Fruit fly (Drosophila melanogaster): ENCODE data around the gene CG43394.

CG43394 gene

DNA sequence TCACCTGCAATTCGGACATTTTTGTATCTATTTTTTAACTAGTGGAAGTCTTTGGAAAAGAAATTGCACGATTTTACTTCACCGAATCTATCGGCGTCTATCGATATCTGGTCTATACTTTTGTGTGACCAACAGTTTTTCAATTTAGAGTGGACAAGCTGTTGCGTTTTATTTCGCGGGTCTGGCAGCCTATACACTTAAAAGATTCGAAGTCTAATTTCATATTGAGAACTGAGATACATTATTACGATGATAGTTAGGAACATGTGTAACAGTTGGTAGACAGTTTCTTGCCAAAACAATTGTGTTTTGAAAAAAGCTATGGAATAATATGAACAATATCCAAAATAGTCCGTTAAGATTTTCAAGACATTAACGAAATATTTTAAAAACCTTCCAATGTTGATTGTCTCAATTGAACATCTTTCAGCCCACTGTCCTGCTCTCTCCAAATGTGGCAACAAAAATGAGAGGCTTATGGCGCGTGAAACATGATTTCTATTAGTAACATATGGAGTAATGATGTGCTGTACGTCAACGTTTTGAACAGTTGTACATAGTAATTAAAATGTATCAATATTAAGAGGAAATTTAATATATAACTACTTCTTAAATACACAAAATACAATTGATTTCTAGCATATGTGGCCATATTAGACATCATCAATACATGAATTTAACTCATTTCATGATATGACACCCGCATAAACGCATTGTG lies 16.9 kb downstream of the CG43394 start, which contains the start of gene Acbp1 (continued):
- TF ChIP-seq jumu (GFP tag; optimal IDR thresholded peaks at IDR 0.05) (peak; percentile 96), nau (GFP tag; optimal IDR thresholded peaks at IDR 0.05) (peak; percentile 96), CG13287 (GFP tag; IDR thresholded peaks at IDR 0.05; ENCODE audit: partially characterized antibody) (peak; percentile 90), CG14965 (GFP tag; optimal IDR thresholded peaks at IDR 0.05; ENCODE audit: borderline replicate concordance) (peak; percentile 75), CG4707 (GFP tag; optimal IDR thresholded peaks at IDR 0.05) (peak; percentile 94), Blimp-1 (GFP tag; optimal IDR thresholded peaks at IDR 0.05) (peak; percentile 96), caup (GFP tag; optimal IDR thresholded peaks at IDR 0.05; ENCODE audit: severe bottlenecking) (peak; percentile 95), ranshi (GFP tag; IDR thresholded peaks at IDR 0.05) (peak; percentile 86), CG6272 (GFP tag; IDR thresholded peaks at IDR 0.05) (peak; percentile 91), dati (GFP tag; IDR thresholded peaks at IDR 0.05) (peak; percentile 60), eve (GFP tag; optimal IDR thresholded peaks at IDR 0.05) (peak in 1 of 2 experiments; percentile 99), luna (GFP tag; optimal IDR thresholded peaks at IDR 0.05) (peak; percentile 90), NK7.1 (GFP tag; optimal IDR thresholded peaks at IDR 0.05) (peak; percentile 90), CTCF (GFP tag; optimal IDR thresholded peaks at IDR 0.05) (peak; percentile 65), CG5180 (GFP tag; optimal IDR thresholded peaks at IDR 0.05) (peak; percentile 93), crp (GFP tag; optimal IDR thresholded peaks at IDR 0.05) (peak in 1 of 2 experiments; percentile 68), Taf1 (GFP tag; IDR thresholded peaks at IDR 0.05) (peak; percentile 75), CG12219 (GFP tag; optimal IDR thresholded peaks at IDR 0.05) (peak; percentile 99), chn (GFP tag; optimal IDR thresholded peaks at IDR 0.05) (peak; percentile 94), Stat92E (GFP tag; optimal IDR thresholded peaks at IDR 0.05) (peak in 1 of 3 experiments; percentile 97), unpg (GFP tag; optimal IDR thresholded peaks at IDR 0.05) (peak; percentile 99), CG16863 (GFP tag; optimal IDR thresholded peaks at IDR 0.05) (peak; percentile 95), gro (GFP tag; optimal IDR thresholded peaks at IDR 0.05) (peak; percentile 94)

- TF ChIP-seq stc (GFP tag; IDR thresholded peaks at IDR 0.05) (no peak), CG10543 (GFP tag; optimal IDR thresholded peaks at IDR 0.05) (peak; percentile 56), chinmo (GFP tag; IDR thresholded peaks at IDR 0.05; ENCODE audit: partially characterized antibody) (peak; percentile 34; the same call in 1 of the 4 replicates), HLHmδ (GFP tag; optimal IDR thresholded peaks at IDR 0.05) (peak; percentile 39), nau (GFP tag; optimal IDR thresholded peaks at IDR 0.05) (peak; percentile 51), CG42726 (GFP tag; IDR thresholded peaks at IDR 0.05; ENCODE audit: partially characterized antibody) (peak; percentile 49; the same call in 1 of the 2 replicates), sim (GFP tag; IDR thresholded peaks at IDR 0.05) (0 out of 2 replicates have a peak, but pooled peaks have one; percentile 1), ato (GFP tag; IDR thresholded peaks at IDR 0.05; ENCODE audit: partially characterized antibody) (peak; percentile 13; the same call in 1 of the 2 replicates), CG10209 (GFP tag; optimal IDR thresholded peaks at IDR 0.05) (peak; percentile 15), CG5180 (GFP tag; optimal IDR thresholded peaks at IDR 0.05) (peak; percentile 4), CG9727 (GFP tag; optimal IDR thresholded peaks at IDR 0.05) (peak; percentile 55), CG7963 (GFP tag; IDR thresholded peaks at IDR 0.05; ENCODE audit: partially characterized antibody) (0 out of 3 replicates have a peak, but pooled peaks have one; percentile 29), crol (GFP tag; IDR thresholded peaks at IDR 0.05) (peak; percentile 4; the same call in 1 of the 2 replicates), danr (GFP tag; IDR thresholded peaks at IDR 0.05) (no peak), ham (GFP tag; IDR thresholded peaks at IDR 0.05) (no peak), dimm (GFP tag; IDR thresholded peaks at IDR 0.05) (no peak), CG7556 (GFP tag; optimal IDR thresholded peaks at IDR 0.05) (no peak), Opbp (GFP tag; IDR thresholded peaks at IDR 0.05; ENCODE audit: partially characterized antibody) (peak; percentile 53; the same call in 1 of the 3 replicates), CHES-1-like (GFP tag; optimal IDR thresholded peaks at IDR 0.05) (no peak), sug (tag; optimal IDR thresholded peaks at IDR 0.05) (peak; percentile 24), fd102C (GFP tag; optimal IDR thresholded peaks at IDR 0.05) (peak; percentile 56), CG6791 (GFP tag; IDR thresholded peaks at IDR 0.05; ENCODE audit: partially characterized antibody) (peak; percentile 44; the same call in 1 of the 3 replicates), bbx (GFP tag; IDR thresholded peaks at IDR 0.05; ENCODE audit: partially characterized antibody) (0 out of 2 replicates have a peak, but pooled peaks have one; percentile 9), inv (GFP tag; IDR thresholded peaks at IDR 0.05; ENCODE audit: partially characterized antibody) (peak; percentile 6; the same call in 1 of the 2 replicates), amos (GFP tag; IDR thresholded peaks at IDR 0.05; ENCODE audit: partially characterized antibody) (peak; percentile 58; the same call in 1 of the 2 replicates), CG11093 (GFP tag; IDR thresholded peaks at IDR 0.05) (no peak), NK7.1 (GFP tag; optimal IDR thresholded peaks at IDR 0.05) (no peak)
These were observed 17.4 kb downstream of the CG43394 start, which contains the start of gene Piezo for dm6 chr2L:8163025-8163351. TSS of gene Piezo (plus strand) at chr2L:8163073.

Data from whole organism, embryonic.